Worm (Caenorhabditis elegans): ENCODE measurements around the gene F44A2.5.

DNA sequence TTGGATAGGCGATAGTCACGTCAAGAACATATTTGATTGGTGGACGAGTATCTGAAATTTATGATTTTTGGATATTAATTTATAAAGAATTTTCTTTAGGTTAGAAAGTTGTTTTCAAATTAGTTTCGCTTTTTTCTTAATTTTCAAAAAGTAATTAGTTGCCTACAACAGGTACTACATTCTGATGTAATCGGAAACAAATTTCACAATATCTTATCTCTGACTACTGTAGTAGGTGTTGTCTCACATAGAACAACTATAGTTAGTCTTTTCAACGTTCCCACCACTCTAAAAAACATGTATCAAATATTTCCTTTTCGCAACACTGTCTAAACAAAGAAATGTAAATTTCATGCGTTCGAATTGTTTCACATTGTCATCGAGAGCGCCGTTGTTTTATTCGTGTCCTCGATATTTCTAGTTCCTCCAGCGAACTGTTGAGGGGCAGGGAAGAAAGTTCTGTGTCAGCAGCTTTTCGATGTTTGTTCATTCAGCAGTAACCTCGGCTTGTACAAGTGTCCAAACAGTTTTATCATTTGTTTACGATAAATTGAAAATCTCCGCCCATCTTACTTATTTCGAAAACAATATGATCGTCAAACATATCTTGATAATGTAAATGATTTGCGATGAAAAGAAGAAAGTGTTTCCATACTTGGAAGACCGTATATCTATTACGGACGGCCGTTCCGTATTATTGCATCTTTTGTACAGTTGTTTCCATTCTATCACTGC is 32.0 kb downstream of the F44A2.5 start:
- TF ChIP-seq tlp-1 (tag; optimal IDR thresholded peaks at IDR 0.05): no peak
- no peak for TF ChIP-seq Y116A8C.19 (tag; optimal IDR thresholded peaks at IDR 0.05; ENCODE audit: borderline replicate concordance)
- no peak for TF ChIP-seq jun-1 (tag; optimal IDR thresholded peaks at IDR 0.05)
- TF ChIP-seq lin-39 (tag; optimal IDR thresholded peaks at IDR 0.05): no peak
